Worm (Caenorhabditis elegans): Measurements from ENCODE around the gene pudl-1.
A peak's percentile ranks its signal among the peaks of the same experiment; 100 is the strongest.

pudl-1 gene

ce11 chrIV:2842162-2842561 is 9.5 kb downstream of the pudl-1 start, which contains the start of gene clec-84:
clec-84 (plus strand) TSS chrIV:2842462.
- TF ChIP-seq M03D4.4 (tag; optimal IDR thresholded peaks at IDR 0.05) (no peak), nhr-237 (tag; optimal IDR thresholded peaks at IDR 0.05) (no peak), tbx-8 (GFP tag; optimal IDR thresholded peaks at IDR 0.05) (no peak), ceh-39 (tag; optimal IDR thresholded peaks at IDR 0.05) (no peak), mep-1 (tag; optimal IDR thresholded peaks at IDR 0.05) (no peak), pha-4 (tag; optimal IDR thresholded peaks at IDR 0.05) (no peak), unc-62 (GFP tag; optimal IDR thresholded peaks at IDR 0.05) (no peak), unc-120 (tag; optimal IDR thresholded peaks at IDR 0.05; ENCODE audit: poor library complexity, severe bottlenecking) (no peak), blmp-1 (tag; optimal IDR thresholded peaks at IDR 0.05) (no peak), ztf-11 (tag; optimal IDR thresholded peaks at IDR 0.05) (no peak), ceh-83 (GFP tag; optimal IDR thresholded peaks at IDR 0.05) (no peak), unc-39 (tag; optimal IDR thresholded peaks at IDR 0.05) (no peak), flh-1 (GFP tag; optimal IDR thresholded peaks at IDR 0.05) (no peak), ces-1 (GFP tag; optimal IDR thresholded peaks at IDR 0.05) (no peak), lin-13 (tag; optimal IDR thresholded peaks at IDR 0.05) (no peak), sem-2 (GFP tag; optimal IDR thresholded peaks at IDR 0.05) (no peak), nhr-12 (tag; optimal IDR thresholded peaks at IDR 0.05) (no peak)

DNA sequence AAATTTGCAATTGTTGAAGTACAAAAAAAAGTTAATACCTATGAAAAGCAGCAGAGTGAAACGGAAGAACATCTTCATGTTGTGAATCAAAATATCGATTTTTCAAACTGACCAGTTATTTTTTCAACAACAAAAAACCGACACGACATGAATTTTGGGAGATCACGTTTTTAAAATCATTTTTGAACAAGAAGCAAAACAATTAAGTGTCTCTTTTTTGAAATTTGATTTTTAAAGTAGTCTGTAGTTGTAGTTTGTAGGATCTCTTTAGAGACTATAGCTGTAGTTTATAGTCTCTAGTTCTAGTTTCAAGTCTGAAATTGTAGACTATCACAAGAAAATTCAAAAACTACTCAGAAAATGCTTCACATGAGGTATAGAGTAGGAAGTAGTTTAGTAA is 11.2 kb downstream of the pudl-1 start, which contains the start of gene Y54G2A.15:
Gene Y54G2A.15, minus strand, starts transcription at position 101 of the 400 bp plus-strand sequence.
- TF ChIP-seq flh-1 (GFP tag; optimal IDR thresholded peaks at IDR 0.05) (no peak), ceh-39 (tag; optimal IDR thresholded peaks at IDR 0.05) (no peak), lsy-2 (tag; optimal IDR thresholded peaks at IDR 0.05) (no peak), mep-1 (tag; optimal IDR thresholded peaks at IDR 0.05) (no peak), ztf-11 (tag; optimal IDR thresholded peaks at IDR 0.05) (no peak), nhr-12 (tag; optimal IDR thresholded peaks at IDR 0.05) (no peak), snpc-4 (tag; optimal IDR thresholded peaks at IDR 0.05) (no peak), nhr-2 (tag; optimal IDR thresholded peaks at IDR 0.05) (no peak), sptf-1 (tag; optimal IDR thresholded peaks at IDR 0.05) (no peak), tbx-8 (GFP tag; optimal IDR thresholded peaks at IDR 0.05) (no peak), blmp-1 (tag; optimal IDR thresholded peaks at IDR 0.05) (no peak), elt-3 (tag; optimal IDR thresholded peaks at IDR 0.05) (no peak), ham-2 (GFP tag; optimal IDR thresholded peaks at IDR 0.05) (no peak), pha-4 (tag; optimal IDR thresholded peaks at IDR 0.05) (no peak), cnd-1 (tag; optimal IDR thresholded peaks at IDR 0.05) (no peak), elt-1 (tag; optimal IDR thresholded peaks at IDR 0.05; ENCODE audit: borderline replicate concordance, insufficient read depth) (no peak)

DNA sequence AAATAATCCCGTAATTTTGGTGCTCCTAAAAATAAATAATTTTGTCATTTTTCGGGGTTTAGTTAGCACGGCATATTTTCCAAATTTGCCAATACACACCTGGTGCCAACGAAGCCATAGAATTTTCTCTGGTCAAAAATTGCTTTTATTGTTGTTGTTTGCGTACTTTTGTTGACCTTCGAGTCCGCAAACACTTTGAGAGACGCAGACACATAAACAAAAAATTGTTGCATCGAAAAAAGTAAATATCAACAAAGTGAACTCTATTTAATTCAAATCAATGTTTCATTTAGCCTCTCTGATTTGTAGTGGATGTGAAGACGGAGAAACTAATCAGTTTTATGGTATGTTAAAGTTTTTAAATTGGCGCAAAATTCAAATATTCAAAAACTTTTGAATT is 13.6 kb downstream of the pudl-1 start, which contains the start of gene Y54G2A.40:
Gene Y54G2A.40, plus strand, starts transcription at position 213 of the 400 bp plus-strand sequence.
- TF ChIP-seq ceh-83 (GFP tag; optimal IDR thresholded peaks at IDR 0.05) = no peak
- peak; percentile 33 for TF ChIP-seq pha-4 (tag; optimal IDR thresholded peaks at IDR 0.05)

- no peak for TF ChIP-seq ceh-39 (tag; optimal IDR thresholded peaks at IDR 0.05)
- TF ChIP-seq ceh-83 (GFP tag; optimal IDR thresholded peaks at IDR 0.05) = no peak
- TF ChIP-seq unc-39 (tag; optimal IDR thresholded peaks at IDR 0.05) = no peak
- TF ChIP-seq mls-2 (tag; optimal IDR thresholded peaks at IDR 0.05) = no peak
- TF ChIP-seq ztf-11 (tag; optimal IDR thresholded peaks at IDR 0.05) = no peak
- no peak for TF ChIP-seq tbx-8 (GFP tag; optimal IDR thresholded peaks at IDR 0.05)
- no peak for TF ChIP-seq nhr-12 (tag; optimal IDR thresholded peaks at IDR 0.05)
- TF ChIP-seq pha-4 (tag; optimal IDR thresholded peaks at IDR 0.05) = no peak
- TF ChIP-seq cnd-1 (tag; optimal IDR thresholded peaks at IDR 0.05) = no peak
Observed at ce11 chrIV:2849269-2849668, 16.6 kb downstream of the pudl-1 start.

- TF ChIP-seq mep-1 (tag; optimal IDR thresholded peaks at IDR 0.05) = no peak
- no peak for TF ChIP-seq elt-3 (tag; optimal IDR thresholded peaks at IDR 0.05)
- TF ChIP-seq ztf-11 (tag; optimal IDR thresholded peaks at IDR 0.05) = no peak
- no peak for TF ChIP-seq blmp-1 (tag; optimal IDR thresholded peaks at IDR 0.05)
- TF ChIP-seq nhr-2 (tag; optimal IDR thresholded peaks at IDR 0.05) = no peak
- no peak for TF ChIP-seq elt-1 (tag; optimal IDR thresholded peaks at IDR 0.05; ENCODE audit: borderline replicate concordance, insufficient read depth)
- TF ChIP-seq ham-2 (GFP tag; optimal IDR thresholded peaks at IDR 0.05) = no peak
- TF ChIP-seq drap-1 (GFP tag; optimal IDR thresholded peaks at IDR 0.05) = no peak
- TF ChIP-seq nhr-28 (tag; optimal IDR thresholded peaks at IDR 0.05) = no peak
- no peak for TF ChIP-seq unc-62 (GFP tag; optimal IDR thresholded peaks at IDR 0.05)
- TF ChIP-seq lsy-2 (tag; optimal IDR thresholded peaks at IDR 0.05) = no peak
- no peak for TF ChIP-seq mab-5 (tag; optimal IDR thresholded peaks at IDR 0.05)
- no peak for TF ChIP-seq snpc-4 (tag; optimal IDR thresholded peaks at IDR 0.05)
- no peak for TF ChIP-seq tbx-8 (GFP tag; optimal IDR thresholded peaks at IDR 0.05)
- no peak for TF ChIP-seq lin-13 (tag; optimal IDR thresholded peaks at IDR 0.05)
- TF ChIP-seq pha-4 (tag; optimal IDR thresholded peaks at IDR 0.05) = no peak
- no peak for TF ChIP-seq sptf-1 (tag; optimal IDR thresholded peaks at IDR 0.05)
- TF ChIP-seq cnd-1 (tag; optimal IDR thresholded peaks at IDR 0.05) = no peak
- TF ChIP-seq ceh-39 (tag; optimal IDR thresholded peaks at IDR 0.05) = no peak
Observed at ce11 chrIV:2850586-2850985, 17.9 kb downstream of the pudl-1 start, which contains the start of gene clec-85. clec-85 (plus strand) TSS chrIV:2850886.

Measured in whole organism, mixed stage, embryonic.